Worm (Caenorhabditis elegans): ENCODE measurements around the gene fbxa-94.
"Not testable (repeated sequence)": the region's sequence is repeated elsewhere in the genome, so short reads cannot be mapped to it uniquely, and the experiment has no call there.

- not testable (repeated sequence) for TF ChIP-seq snpc-3.4 (tag; optimal IDR thresholded peaks at IDR 0.05); D2030.7 (GFP tag; IDR thresholded peaks at IDR 0.05)
- peak; percentile 95; the same call in 1 of the 2 replicates for TF ChIP-seq cebp-2 (GFP tag; IDR thresholded peaks at IDR 0.05)
Observed at ce11 chrV:15590183-15590667, 17.5 kb downstream of the fbxa-94 start, which contains the start of gene F28F8.7.
